Fruit fly (Drosophila melanogaster): ENCODE results near the gene Ir94c.

Gene Ir94c

dm6 chr3R:22145425-22146411, 26.5 kb upstream of the Ir94c start (continued):
- TF ChIP-seq CG18011 (GFP tag; optimal IDR thresholded peaks at IDR 0.05) (peak; percentile 5), E2f2 (GFP tag; IDR thresholded peaks at IDR 0.05) (peak; percentile 61), CG2875 (GFP tag; optimal IDR thresholded peaks at IDR 0.05) (peak; percentile 71), D19A (tag; optimal IDR thresholded peaks at IDR 0.05) (peak; percentile 76), B-H2 (GFP tag; optimal IDR thresholded peaks at IDR 0.05) (no peak), schlank (tag; optimal IDR thresholded peaks at IDR 0.05) (no peak), CG18599 (GFP tag; optimal IDR thresholded peaks at IDR 0.05) (peak; percentile 52), hth (optimal IDR thresholded peaks at IDR 0.05) (no peak), ase (GFP tag; IDR thresholded peaks at IDR 0.05) (peak; percentile 67; the same call in 1 of the 3 replicates), Usf (GFP tag; optimal IDR thresholded peaks at IDR 0.05) (peak; percentile 27), jigr1 (GFP tag; IDR thresholded peaks at IDR 0.05) (peak; percentile 32; the same call in 1 of the 3 replicates), CG17186 (GFP tag; optimal IDR thresholded peaks at IDR 0.05) (peak; percentile 61), NfI (GFP tag; optimal IDR thresholded peaks at IDR 0.05) (peak; percentile 4), CG6791 (GFP tag; IDR thresholded peaks at IDR 0.05; ENCODE audit: partially characterized antibody) (no peak), Mes4 (GFP tag; optimal IDR thresholded peaks at IDR 0.05) (peak; percentile 75), Ptx1 (GFP tag; IDR thresholded peaks at IDR 0.05) (peak; percentile 85), slou (GFP tag; optimal IDR thresholded peaks at IDR 0.05) (no peak), CG1792 (GFP tag; optimal IDR thresholded peaks at IDR 0.05) (peak; percentile 48), CG10321 (GFP tag; IDR thresholded peaks at IDR 0.05) (no peak), TFAM (GFP tag; optimal IDR thresholded peaks at IDR 0.05) (no peak), Max (GFP tag; optimal IDR thresholded peaks at IDR 0.05) (peak; percentile 68), ken (GFP tag; IDR thresholded peaks at IDR 0.05) (peak; percentile 83), sima (GFP tag; optimal IDR thresholded peaks at IDR 0.05) (peak; percentile 46), repo (GFP tag; optimal IDR thresholded peaks at IDR 0.05) (peak; percentile 33), zen2 (GFP tag; IDR thresholded peaks at IDR 0.05; ENCODE audit: partially characterized antibody) (no peak), MBD-R2 (GFP tag; IDR thresholded peaks at IDR 0.05) (no peak), PHDP (tag; optimal IDR thresholded peaks at IDR 0.05) (peak; percentile 78), CG10959 (GFP tag; IDR thresholded peaks at IDR 0.05) (peak; percentile 81), Fer2 (tag; optimal IDR thresholded peaks at IDR 0.05) (peak; percentile 11), h (optimal IDR thresholded peaks at IDR 0.05) (no peak), zf30C (GFP tag; optimal IDR thresholded peaks at IDR 0.05) (no peak), CG11695 (GFP tag; IDR thresholded peaks at IDR 0.05) (peak; percentile 70; the same call in 2 of the 3 replicates), CG15269 (tag; optimal IDR thresholded peaks at IDR 0.05) (peak; percentile 54), CG13287 (GFP tag; IDR thresholded peaks at IDR 0.05; ENCODE audit: partially characterized antibody) (no peak), CG14860 (GFP tag; IDR thresholded peaks at IDR 0.05; ENCODE audit: partially characterized antibody) (no peak), CG11398 (GFP tag; optimal IDR thresholded peaks at IDR 0.05) (peak; percentile 51), hbn (GFP tag; IDR thresholded peaks at IDR 0.05; ENCODE audit: partially characterized antibody) (no peak), lbe (GFP tag; optimal IDR thresholded peaks at IDR 0.05) (no peak), Taf1 (GFP tag; IDR thresholded peaks at IDR 0.05) (no peak), CG3838 (GFP tag; optimal IDR thresholded peaks at IDR 0.05) (no peak), NK7.1 (GFP tag; optimal IDR thresholded peaks at IDR 0.05) (peak; percentile 72), Chrac-16 (GFP tag; optimal IDR thresholded peaks at IDR 0.05) (peak; percentile 59), Hr51 (GFP tag; optimal IDR thresholded peaks at IDR 0.05) (peak in 1 of 2 experiments; percentile 63), dimm (GFP tag; IDR thresholded peaks at IDR 0.05) (peak; percentile 64), Doc3 (GFP tag; IDR thresholded peaks at IDR 0.05; ENCODE audit: partially characterized antibody) (no peak), CG33213 (GFP tag; optimal IDR thresholded peaks at IDR 0.05) (peak; percentile 69), CG8944 (GFP tag; optimal IDR thresholded peaks at IDR 0.05) (peak; percentile 58), CG1603 (tag; optimal IDR thresholded peaks at IDR 0.05) (peak; percentile 55)

Data from whole organism, embryonic.